Fruit fly (Drosophila melanogaster) S2 (cell line): ENCODE results near the gene Obp99d.

Source experiments
- CG8478 ChIP-seq: fragments of >200 bp; optimal IDR thresholded peaks from 2 replicates; lab custom pipeline; 2018
- CTCF ChIP-seq, 2 experiments: fragments of >200 bp; optimal IDR thresholded peaks; 2 replicates each; lab custom pipeline; 2018

- TF ChIP-seq CG8478 (no peak), CTCF (optimal IDR thresholded peaks at IDR 0.05; lab: Kevin White, UChicago) (no peak)
Observed at dm6 chr3R:29722238-29722637, 7.9 kb downstream of the Obp99d start, which contains the start of gene CG34296.
